Worm (Caenorhabditis elegans): Measurements from ENCODE around the gene pmpl-1.
A peak's percentile ranks its signal among the peaks of the same experiment; 100 is the strongest.

The pmpl-1 gene

ce11 chrX:3792715-3793114 is 4.9 kb downstream of the pmpl-1 start, which contains the start of gene idpp-5:
Gene idpp-5, minus strand, starts transcription at chrX:3792815.
- TF ChIP-seq F55B11.4 (tag; optimal IDR thresholded peaks at IDR 0.05; ENCODE audit: borderline replicate concordance, insufficient read depth), result no peak
- TF ChIP-seq ceh-91 (GFP tag; IDR thresholded peaks at IDR 0.05), result no peak
- no peak for TF ChIP-seq T07F8.4 (tag; optimal IDR thresholded peaks at IDR 0.05)
- no peak for TF ChIP-seq hsf-1 (GFP tag; IDR thresholded peaks at IDR 0.05)
- no peak for TF ChIP-seq F23B12.7 (tag; optimal IDR thresholded peaks at IDR 0.05; ENCODE audit: insufficient read depth)
- TF ChIP-seq zfh-2 (GFP tag; conservative IDR thresholded peaks at IDR 0.05), result no peak
- TF ChIP-seq lag-1 (GFP tag; IDR thresholded peaks at IDR 0.05), result no peak
- no peak for TF ChIP-seq sea-2 (GFP tag; IDR thresholded peaks at IDR 0.05)
- no peak for TF ChIP-seq F57C9.4 (tag; optimal IDR thresholded peaks at IDR 0.05)
- TF ChIP-seq B0261.1 (tag; optimal IDR thresholded peaks at IDR 0.05), result no peak
- TF ChIP-seq let-526 (GFP tag; IDR thresholded peaks at IDR 0.05), result no peak
- no peak for TF ChIP-seq lsl-1 (GFP tag; optimal IDR thresholded peaks at IDR 0.05)
- no peak for TF ChIP-seq Y79H2A.3 (GFP tag; conservative IDR thresholded peaks at IDR 0.05)
- TF ChIP-seq F33H1.4 (GFP tag; IDR thresholded peaks at IDR 0.05), result no peak

ce11 chrX:3793389-3793788 is 5.6 kb downstream of the pmpl-1 start:
- TF ChIP-seq F33H1.4 (GFP tag; IDR thresholded peaks at IDR 0.05) (no peak), mxl-1 (tag; optimal IDR thresholded peaks at IDR 0.05) (peak; percentile 51), B0261.1 (tag; optimal IDR thresholded peaks at IDR 0.05) (peak; percentile 77), hlh-12 (tag; optimal IDR thresholded peaks at IDR 0.05) (peak; percentile 58), ceh-40 (GFP tag; IDR thresholded peaks at IDR 0.05) (no peak), tbp1 (GFP tag; optimal IDR thresholded peaks at IDR 0.05) (peak; percentile 89), B0019.2 (GFP tag; conservative IDR thresholded peaks at IDR 0.05) (no peak), pha-4 (tag; optimal IDR thresholded peaks at IDR 0.05) (no peak), nhr-27 (tag; optimal IDR thresholded peaks at IDR 0.05) (no peak), pbrm-1 (GFP tag; IDR thresholded peaks at IDR 0.05) (peak; percentile 83), tbx-9 (tag; optimal IDR thresholded peaks at IDR 0.05; ENCODE audit: borderline replicate concordance) (no peak), ztf-28 (GFP tag; IDR thresholded peaks at IDR 0.05) (no peak), repo-1 (tag; optimal IDR thresholded peaks at IDR 0.05) (no peak), lin-40 (tag; optimal IDR thresholded peaks at IDR 0.05) (peak; percentile 25), attf-5 (GFP tag; optimal IDR thresholded peaks at IDR 0.05) (peak; percentile 42), F55B11.4 (tag; optimal IDR thresholded peaks at IDR 0.05; ENCODE audit: borderline replicate concordance, insufficient read depth) (no peak), hsf-1 (GFP tag; IDR thresholded peaks at IDR 0.05) (no peak), bed-2 (GFP tag; IDR thresholded peaks at IDR 0.05) (no peak), F39B2.1 (GFP tag; IDR thresholded peaks at IDR 0.05) (0 out of 2 replicates have a peak, but pooled peaks have one; percentile 31), rec-8 (tag; optimal IDR thresholded peaks at IDR 0.05) (peak; percentile 58 to 89), mcd-1 (GFP tag; IDR thresholded peaks at IDR 0.05) (peak; percentile 29; the same call in 1 of the 2 replicates), ztf-26 (tag; optimal IDR thresholded peaks at IDR 0.05) (peak; percentile 20), attf-3 (GFP tag; conservative IDR thresholded peaks at IDR 0.05) (no peak), aptf-3 (GFP tag; IDR thresholded peaks at IDR 0.05) (no peak), unc-62 (GFP tag; optimal IDR thresholded peaks at IDR 0.05) (no peak), C17E4.6 (GFP tag; IDR thresholded peaks at IDR 0.05) (no peak), K12H6.12 (tag; optimal IDR thresholded peaks at IDR 0.05) (no peak), aptf-2 (GFP tag; conservative IDR thresholded peaks at IDR 0.05) (no peak), mes-4 (tag; optimal IDR thresholded peaks at IDR 0.05) (peak; percentile 62), dpff-1 (tag; optimal IDR thresholded peaks at IDR 0.05) (no peak), Y79H2A.3 (GFP tag; conservative IDR thresholded peaks at IDR 0.05) (peak; percentile 49; the same call in 1 of the 2 replicates), lin-54 (GFP tag; optimal IDR thresholded peaks at IDR 0.05) (peak; percentile 41), efl-1 (GFP tag; optimal IDR thresholded peaks at IDR 0.05) (no peak), cebp-1 (GFP tag; IDR thresholded peaks at IDR 0.05) (no peak), cebp-1 (tag; optimal IDR thresholded peaks at IDR 0.05) (no peak), nfya-1 (tag; optimal IDR thresholded peaks at IDR 0.05; ENCODE audit: borderline replicate concordance, insufficient read depth) (no peak), Y56A3A.18 (GFP tag; IDR thresholded peaks at IDR 0.05) (peak; percentile 85), attf-6 (GFP tag; IDR thresholded peaks at IDR 0.05) (peak; percentile 62)

All from whole organism, young adult.